Worm (Caenorhabditis elegans): Measurements from ENCODE around the gene C53D6.11.

DNA sequence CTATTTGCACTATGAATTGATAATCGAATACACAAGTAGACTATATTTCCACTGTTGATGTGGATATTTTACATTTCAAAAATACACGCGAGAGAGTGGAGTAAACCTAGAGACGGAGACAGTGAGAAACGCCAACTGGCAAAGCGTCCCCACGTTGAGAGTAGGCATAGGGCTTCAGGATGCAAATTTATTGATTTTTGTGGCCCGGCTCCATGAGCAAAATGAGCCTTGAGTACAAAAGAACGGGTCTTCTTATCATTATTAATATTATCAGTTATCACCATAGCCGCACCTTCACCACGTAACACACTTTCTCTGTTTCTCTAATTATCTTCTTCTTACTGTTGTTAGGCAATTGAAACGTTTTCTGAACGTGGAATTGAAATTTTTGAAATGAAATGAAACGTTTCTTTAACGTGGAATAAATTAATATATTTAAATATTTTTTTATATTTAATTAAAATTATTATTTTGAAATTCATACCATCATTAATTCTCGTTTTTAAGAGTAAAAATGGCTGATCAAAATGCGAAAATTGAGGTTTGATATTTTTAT is 23.5 kb upstream of the C53D6.11 start, which contains the start of gene bre-1:
- no peak for TF ChIP-seq flt-1 (GFP tag; IDR thresholded peaks at IDR 0.05)
- TF ChIP-seq T22C8.4 (GFP tag; IDR thresholded peaks at IDR 0.05) = peak; percentile 44; the same call in 1 of the 2 replicates
- no peak for TF ChIP-seq klf-2 (GFP tag; conservative IDR thresholded peaks at IDR 0.05)
- no peak for TF ChIP-seq ztf-23 (GFP tag; IDR thresholded peaks at IDR 0.05)
- TF ChIP-seq med-1 (GFP tag; optimal IDR thresholded peaks at IDR 0.05; ENCODE audit: insufficient read depth) = no peak
- TF ChIP-seq ref-1 (GFP tag; conservative IDR thresholded peaks at IDR 0.05) = no peak

All from whole organism, midembryonic.